Worm (Caenorhabditis elegans) whole organism, dauer: ENCODE results near the gene clec-210.
"Not testable (repeated sequence)": the region's sequence is repeated elsewhere in the genome, so short reads cannot be mapped to it uniquely, and the experiment has no call there.

ENCODE experiments used
- unc-62 ChIP-seq: sonication (generic microtip); optimal IDR thresholded peaks from 2 replicates; lab custom pipeline; 2017; ENCODE audit warnings: missing biosample characterization, missing genetic modification reagents, missing genetic modification characterization

The clec-210 gene

ce11 chrV:3118167-3118566 lies at the start of gene clec-210:
clec-210 (plus strand) TSS chrV:3118377.
- no peak for TF ChIP-seq unc-62 (GFP tag; lab: Kevin White, UChicago)

- TF ChIP-seq unc-62 (GFP tag; lab: Kevin White, UChicago) = no peak
These were observed 49.1 kb upstream of the clec-210 start, which contains the start of gene str-40 for ce11 chrV:3069101-3069500. str-40 (minus strand) TSS chrV:3069201.

ce11 chrV:3071548-3071947 lies 46.6 kb upstream of the clec-210 start, which contains the start of gene C50H11.13:
C50H11.13 (minus strand) TSS chrV:3071648.
- no peak for TF ChIP-seq unc-62 (GFP tag; lab: Kevin White, UChicago)

ce11 chrV:3080792-3081191 lies 37.4 kb upstream of the clec-210 start, which contains the start of gene srt-5:
srt-5 (minus strand) TSS chrV:3080892.
- TF ChIP-seq unc-62 (GFP tag; lab: Kevin White, UChicago) = no peak

ce11 chrV:3081471-3081870 lies 36.7 kb upstream of the clec-210 start, which contains the start of gene srt-7:
srt-7 (plus strand) TSS chrV:3081771.
- TF ChIP-seq unc-62 (GFP tag; lab: Kevin White, UChicago) = no peak

- TF ChIP-seq unc-62 (GFP tag; lab: Kevin White, UChicago) = no peak
These were observed 31.9 kb upstream of the clec-210 start, which contains the start of gene srt-8 for ce11 chrV:3086260-3086659. srt-8 (plus strand) TSS chrV:3086560.

- no peak for TF ChIP-seq unc-62 (GFP tag; lab: Kevin White, UChicago)
These were observed 29.4 kb upstream of the clec-210 start, which contains the start of gene acs-21 for ce11 chrV:3088768-3089167. acs-21 (plus strand) TSS chrV:3089068.

ce11 chrV:3094351-3094750 lies 23.8 kb upstream of the clec-210 start, which contains the start of gene cyp-33C9:
cyp-33C9 (minus strand) TSS chrV:3094561.
- TF ChIP-seq unc-62 (GFP tag; lab: Kevin White, UChicago) = no peak

ce11 chrV:3100527-3100926 lies 17.6 kb upstream of the clec-210 start:
- no peak for TF ChIP-seq unc-62 (GFP tag; lab: Kevin White, UChicago)

- TF ChIP-seq unc-62 (GFP tag; lab: Kevin White, UChicago) = not testable (repeated sequence)
These were observed 16.1 kb upstream of the clec-210 start, which contains the start of gene Y73C8C.4 for ce11 chrV:3102049-3102448. Y73C8C.4 (minus strand) TSS chrV:3102149.

- no peak for TF ChIP-seq unc-62 (GFP tag; lab: Kevin White, UChicago)
These were observed 14.0 kb upstream of the clec-210 start, which contains the start of gene str-66 for ce11 chrV:3104134-3104533. str-66 (minus strand) TSS chrV:3104234.

ce11 chrV:3105810-3106209 lies 12.4 kb upstream of the clec-210 start, which contains the start of gene str-69:
str-69 (minus strand) TSS chrV:3105910.
- TF ChIP-seq unc-62 (GFP tag; lab: Kevin White, UChicago) = no peak

- no peak for TF ChIP-seq unc-62 (GFP tag; lab: Kevin White, UChicago)
These were observed 11.4 kb upstream of the clec-210 start for ce11 chrV:3106785-3107184.

ce11 chrV:3107450-3107849 lies 10.7 kb upstream of the clec-210 start, which contains the start of gene str-68:
str-68 (minus strand) TSS chrV:3107550.
- no peak for TF ChIP-seq unc-62 (GFP tag; lab: Kevin White, UChicago)

ce11 chrV:3112198-3112597 lies 6.0 kb upstream of the clec-210 start:
- no peak for TF ChIP-seq unc-62 (GFP tag; lab: Kevin White, UChicago)

ce11 chrV:3113751-3114150 lies 4.4 kb upstream of the clec-210 start, which contains the start of gene Y73C8C.8:
Y73C8C.8 (minus strand) TSS chrV:3113851.
- TF ChIP-seq unc-62 (GFP tag; lab: Kevin White, UChicago) = no peak

- no peak for TF ChIP-seq unc-62 (GFP tag; lab: Kevin White, UChicago)
These were observed 3.2 kb upstream of the clec-210 start, which contains the start of gene Y73C8C.3 for ce11 chrV:3114973-3115372. Y73C8C.3 (plus strand) TSS chrV:3115273.
